Worm (Caenorhabditis elegans): Measurements from ENCODE around the gene trk-1.

The trk-1 gene

ce11 chrX:8944078-8944477 is 6.7 kb downstream of the trk-1 start (continued):
- no peak for TF ChIP-seq C06A6.2 (GFP tag; conservative IDR thresholded peaks at IDR 0.05)
- TF ChIP-seq B0035.1 (tag; optimal IDR thresholded peaks at IDR 0.05), result no peak
- peak; percentile 77; the same call in 1 of the 2 replicates for TF ChIP-seq lin-26 (GFP tag; IDR thresholded peaks at IDR 0.05)
- TF ChIP-seq madf-10 (tag; optimal IDR thresholded peaks at IDR 0.05), result no peak
- no peak for TF ChIP-seq ztf-28 (GFP tag; IDR thresholded peaks at IDR 0.05)
- TF ChIP-seq pbrm-1 (GFP tag; IDR thresholded peaks at IDR 0.05), result peak; percentile 69
- no peak for TF ChIP-seq chd-7 (tag; optimal IDR thresholded peaks at IDR 0.05)
- TF ChIP-seq madf-3 (GFP tag; IDR thresholded peaks at IDR 0.05), result no peak
- no peak for TF ChIP-seq mes-4 (tag; optimal IDR thresholded peaks at IDR 0.05)
- TF ChIP-seq F52B5.7 (tag; optimal IDR thresholded peaks at IDR 0.05), result no peak
- TF ChIP-seq Y67H2A.10 (GFP tag; conservative IDR thresholded peaks at IDR 0.05), result no peak
- no peak for TF ChIP-seq F33H1.4 (GFP tag; IDR thresholded peaks at IDR 0.05)
- no peak for TF ChIP-seq dpl-1 (GFP tag; optimal IDR thresholded peaks at IDR 0.05)
- TF ChIP-seq nhr-90 (tag; optimal IDR thresholded peaks at IDR 0.05), result peak; percentile 13
- TF ChIP-seq ceh-27 (GFP tag; optimal IDR thresholded peaks at IDR 0.05), result no peak
- TF ChIP-seq ztf-6 (GFP tag; IDR thresholded peaks at IDR 0.05), result no peak
- TF ChIP-seq egl-18 (GFP tag; IDR thresholded peaks at IDR 0.05), result no peak
- TF ChIP-seq akir-1 (GFP tag; optimal IDR thresholded peaks at IDR 0.05), result no peak
- no peak for TF ChIP-seq T07F8.4 (tag; optimal IDR thresholded peaks at IDR 0.05)
- no peak for TF ChIP-seq T26A5.8 (tag; optimal IDR thresholded peaks at IDR 0.05)
- no peak for TF ChIP-seq F22D6.2 (tag; optimal IDR thresholded peaks at IDR 0.05)
- TF ChIP-seq B0019.2 (GFP tag; conservative IDR thresholded peaks at IDR 0.05), result no peak
- no peak for TF ChIP-seq ceh-91 (GFP tag; IDR thresholded peaks at IDR 0.05)
- TF ChIP-seq ekl-4 (GFP tag; IDR thresholded peaks at IDR 0.05), result 0 out of 2 replicates have a peak, but pooled peaks have one; percentile 31
- no peak for TF ChIP-seq lir-1 (GFP tag; conservative IDR thresholded peaks at IDR 0.05)
- TF ChIP-seq lin-54 (GFP tag; optimal IDR thresholded peaks at IDR 0.05), result no peak
- TF ChIP-seq hsf-1 (GFP tag; IDR thresholded peaks at IDR 0.05), result no peak
- no peak for TF ChIP-seq tbx-9 (tag; optimal IDR thresholded peaks at IDR 0.05; ENCODE audit: borderline replicate concordance)
- TF ChIP-seq B0336.3 (GFP tag; IDR thresholded peaks at IDR 0.05), result no peak
- TF ChIP-seq nhr-80 (tag; optimal IDR thresholded peaks at IDR 0.05), result no peak
- no peak for TF ChIP-seq attf-3 (GFP tag; conservative IDR thresholded peaks at IDR 0.05)
- TF ChIP-seq hlh-26 (GFP tag; conservative IDR thresholded peaks at IDR 0.05), result no peak
- peak; percentile 77 for TF ChIP-seq B0261.1 (tag; optimal IDR thresholded peaks at IDR 0.05)
- no peak for TF ChIP-seq ama-1 (optimal IDR thresholded peaks at IDR 0.05)
- peak in 1 of 2 experiments; percentile 36 for TF ChIP-seq ama-1 (GFP tag; optimal IDR thresholded peaks at IDR 0.05)
- no peak for TF ChIP-seq F39B2.1 (GFP tag; IDR thresholded peaks at IDR 0.05)
- TF ChIP-seq hmg-20 (GFP tag; IDR thresholded peaks at IDR 0.05), result no peak
- no peak for TF ChIP-seq athp-1 (tag; optimal IDR thresholded peaks at IDR 0.05)
- TF ChIP-seq ets-4 (GFP tag; optimal IDR thresholded peaks at IDR 0.05), result no peak
- no peak for TF ChIP-seq ZK185.1 (tag; optimal IDR thresholded peaks at IDR 0.05; ENCODE audit: poor library complexity, severe bottlenecking)
- no peak for TF ChIP-seq bed-2 (GFP tag; IDR thresholded peaks at IDR 0.05)
- no peak for TF ChIP-seq gei-17 (GFP tag; optimal IDR thresholded peaks at IDR 0.05)
- TF ChIP-seq lag-1 (GFP tag; IDR thresholded peaks at IDR 0.05), result no peak
- TF ChIP-seq snpc-3.4 (tag; optimal IDR thresholded peaks at IDR 0.05), result peak; percentile 34
- no peak for TF ChIP-seq rec-8 (tag; optimal IDR thresholded peaks at IDR 0.05)
- TF ChIP-seq lsy-27 (tag; optimal IDR thresholded peaks at IDR 0.05; ENCODE audit: borderline replicate concordance, insufficient read depth), result no peak
- no peak for TF ChIP-seq lin-35 (GFP tag; optimal IDR thresholded peaks at IDR 0.05)
- no peak for TF ChIP-seq Y79H2A.3 (GFP tag; conservative IDR thresholded peaks at IDR 0.05)
- peak; percentile 18 for TF ChIP-seq attf-5 (GFP tag; optimal IDR thresholded peaks at IDR 0.05)
- TF ChIP-seq ceh-79 (tag; optimal IDR thresholded peaks at IDR 0.05), result no peak

Data from whole organism, young adult.